Worm (Caenorhabditis elegans) whole organism, late embryonic: ENCODE data around the gene col-105.
"Not testable (repeated sequence)": the region's sequence is repeated elsewhere in the genome, so short reads cannot be mapped to it uniquely, and the experiment has no call there.

Experiments
- ceh-45 ChIP-seq: fragments of 200-800 bp; sonication (Bioruptor generic); IDR thresholded peaks from 2 replicates; pipeline ENCODE4 v1.3.6; 2022; ENCODE audit warnings: missing genetic modification reagents, missing genetic modification characterization, missing compliant biosample characterization
- hlh-30 ChIP-seq: sonication (generic microtip); optimal IDR thresholded peaks from 2 replicates; lab custom pipeline; 2017; ENCODE audit warnings: antibody characterized with exemption, missing genetic modification characterization, missing compliant biosample characterization; ENCODE audit not compliant: insufficient read depth
- lim-6 ChIP-seq: sonication (generic microtip); optimal IDR thresholded peaks from 2 replicates; lab custom pipeline; 2016; ENCODE audit warnings: missing genetic modification characterization, missing compliant biosample characterization
- nhr-11 ChIP-seq: fragments of 150-350 bp; optimal IDR thresholded peaks from 2 replicates; lab custom pipeline; 2014; ENCODE audit warnings: missing biosample characterization, missing genetic modification characterization

DNA sequence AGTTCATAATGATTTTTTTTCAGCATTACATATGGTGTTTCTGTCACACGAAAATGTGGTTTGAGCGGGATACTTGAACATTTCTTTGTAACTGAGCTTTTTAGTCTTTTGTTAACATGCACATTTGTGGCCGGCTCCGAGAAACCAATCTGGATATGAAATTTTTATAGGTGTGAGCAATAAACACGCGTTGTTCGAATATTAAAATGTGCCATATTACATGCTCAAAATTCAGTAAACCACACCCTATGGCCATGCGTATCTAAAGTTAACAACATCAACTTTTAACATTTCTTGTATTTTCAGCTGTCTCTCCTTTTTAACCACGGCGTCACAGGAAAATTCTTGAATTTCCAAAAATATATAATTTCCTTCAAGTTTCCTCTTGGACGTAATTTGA lies 18.2 kb downstream of the col-105 start, which contains the start of gene F58F6.6:
- TF ChIP-seq ceh-45 (GFP tag; lab: Robert Waterston, UW); lim-6 (tag; lab: Kevin White, UChicago); nhr-11; hlh-30: not testable (repeated sequence)
